Worm (Caenorhabditis elegans): ENCODE results near the gene ntl-3.

DNA sequence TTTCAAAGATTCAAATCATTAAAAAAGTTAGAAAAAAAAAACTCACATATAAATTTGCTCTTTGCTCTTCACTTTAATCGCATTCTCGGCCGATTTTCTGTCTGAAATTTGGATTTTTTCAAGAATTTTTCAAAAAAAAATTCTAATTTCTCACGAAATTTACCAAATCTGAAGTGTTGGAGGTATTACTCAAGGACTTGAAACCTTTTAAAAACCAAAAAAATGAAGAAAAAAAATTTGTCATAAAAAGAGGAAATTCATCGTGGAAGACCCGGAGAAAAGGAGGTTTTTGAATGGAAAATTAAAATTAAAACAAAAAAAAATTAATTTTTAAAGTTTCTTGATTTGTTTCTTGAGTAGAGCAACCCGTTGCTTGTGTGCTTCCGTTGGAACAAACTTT, 15.9 kb upstream of the ntl-3 start, which contains the start of gene Y56A3A.2:
- no peak for TF ChIP-seq fkh-4 (tag; optimal IDR thresholded peaks at IDR 0.05; ENCODE audit: borderline replicate concordance)
- TF ChIP-seq lin-15B (tag; optimal IDR thresholded peaks at IDR 0.05): no peak
- TF ChIP-seq mdl-1 (tag; optimal IDR thresholded peaks at IDR 0.05): no peak
- no peak for TF ChIP-seq snpc-4 (tag; optimal IDR thresholded peaks at IDR 0.05)
- TF ChIP-seq ama-1 (optimal IDR thresholded peaks at IDR 0.05): no peak
- no peak for TF ChIP-seq lin-14 (GFP tag; optimal IDR thresholded peaks at IDR 0.05)
- no peak for TF ChIP-seq skn-1 (tag; optimal IDR thresholded peaks at IDR 0.05)
- no peak for TF ChIP-seq egl-27 (tag; optimal IDR thresholded peaks at IDR 0.05)
- no peak for TF ChIP-seq nhr-12 (tag; optimal IDR thresholded peaks at IDR 0.05)
- no peak for TF ChIP-seq fos-1 (tag; optimal IDR thresholded peaks at IDR 0.05)
- TF ChIP-seq vab-15 (tag; optimal IDR thresholded peaks at IDR 0.05): no peak
- no peak for TF ChIP-seq tbx-2 (tag; optimal IDR thresholded peaks at IDR 0.05)
- no peak for TF ChIP-seq aly-2 (tag; optimal IDR thresholded peaks at IDR 0.05)

Measured in whole organism, L1 larva.